Fruit fly (Drosophila melanogaster): ENCODE data around the gene hng3.

hng3 gene

dm6 chr3L:799837-800513 lies 44.7 kb upstream of the hng3 start (continued):
- TF ChIP-seq Eip75B (GFP tag; optimal IDR thresholded peaks at IDR 0.05), result peak; percentile 53
- TF ChIP-seq CG6854 (GFP tag; optimal IDR thresholded peaks at IDR 0.05), result no peak
- TF ChIP-seq net (GFP tag; optimal IDR thresholded peaks at IDR 0.05), result peak; percentile 34
- peak; percentile 56; the same call in 1 of the 2 replicates for TF ChIP-seq CG15336 (GFP tag; IDR thresholded peaks at IDR 0.05)
- TF ChIP-seq Ets21C (GFP tag; optimal IDR thresholded peaks at IDR 0.05), result peak; percentile 57
- no peak for TF ChIP-seq Sox15 (GFP tag; optimal IDR thresholded peaks at IDR 0.05)
- peak; percentile 42; the same call in 1 of the 2 replicates for TF ChIP-seq CG11294 (GFP tag; IDR thresholded peaks at IDR 0.05)
- TF ChIP-seq CG6276 (GFP tag; optimal IDR thresholded peaks at IDR 0.05), result peak; percentile 27
- TF ChIP-seq CG11762 (GFP tag; optimal IDR thresholded peaks at IDR 0.05; ENCODE audit: insufficient read depth), result peak; percentile 5
- TF ChIP-seq Lpt (GFP tag; optimal IDR thresholded peaks at IDR 0.05), result peak; percentile 28
- TF ChIP-seq Smox (GFP tag; optimal IDR thresholded peaks at IDR 0.05), result peak; percentile 71
- TF ChIP-seq spab (GFP tag; optimal IDR thresholded peaks at IDR 0.05), result peak; percentile 44
- TF ChIP-seq cyc (GFP tag; optimal IDR thresholded peaks at IDR 0.05), result peak; percentile 79
- peak; percentile 62 for TF ChIP-seq Blimp-1 (GFP tag; optimal IDR thresholded peaks at IDR 0.05)
- peak; percentile 78 for TF ChIP-seq esn (GFP tag; optimal IDR thresholded peaks at IDR 0.05)
- peak; percentile 70 for TF ChIP-seq CG31627 (GFP tag; optimal IDR thresholded peaks at IDR 0.05)
- no peak for TF ChIP-seq dac (GFP tag; optimal IDR thresholded peaks at IDR 0.05)
- peak; percentile 58 for TF ChIP-seq CG10669 (GFP tag; optimal IDR thresholded peaks at IDR 0.05)

- TF ChIP-seq CG3032 (tag; optimal IDR thresholded peaks at IDR 0.05) (peak; percentile 35), CG15336 (GFP tag; IDR thresholded peaks at IDR 0.05) (peak; percentile 28; the same call in 1 of the 2 replicates), lz (GFP tag; optimal IDR thresholded peaks at IDR 0.05) (no peak), CG6792 (GFP tag; optimal IDR thresholded peaks at IDR 0.05) (no peak), Sox15 (GFP tag; optimal IDR thresholded peaks at IDR 0.05) (no peak), CG4318 (GFP tag; optimal IDR thresholded peaks at IDR 0.05) (no peak), topi (GFP tag; optimal IDR thresholded peaks at IDR 0.05) (peak; percentile 13), CG8119 (GFP tag; IDR thresholded peaks at IDR 0.05) (no peak), esn (GFP tag; optimal IDR thresholded peaks at IDR 0.05) (no peak), CG6163 (GFP tag; IDR thresholded peaks at IDR 0.05) (peak; percentile 58; the same call in 2 of the 3 replicates), CG11294 (GFP tag; IDR thresholded peaks at IDR 0.05) (no peak), Ets96B (tag; optimal IDR thresholded peaks at IDR 0.05) (peak; percentile 68), OdsH (GFP tag; optimal IDR thresholded peaks at IDR 0.05) (no peak), Lpt (GFP tag; optimal IDR thresholded peaks at IDR 0.05) (no peak), CG11902 (GFP tag; optimal IDR thresholded peaks at IDR 0.05) (no peak), spab (GFP tag; optimal IDR thresholded peaks at IDR 0.05) (peak; percentile 32), dsx (GFP tag; optimal IDR thresholded peaks at IDR 0.05; ENCODE audit: poor library complexity, severe bottlenecking) (peak; percentile 51), Eip93F (GFP tag; optimal IDR thresholded peaks at IDR 0.05) (no peak), achi (GFP tag; optimal IDR thresholded peaks at IDR 0.05) (peak; percentile 56), dac (GFP tag; optimal IDR thresholded peaks at IDR 0.05) (no peak), CG6276 (GFP tag; optimal IDR thresholded peaks at IDR 0.05) (peak; percentile 9), CG7368 (GFP tag; optimal IDR thresholded peaks at IDR 0.05) (no peak), CG9139 (GFP tag; optimal IDR thresholded peaks at IDR 0.05) (no peak), CG8319 (GFP tag; optimal IDR thresholded peaks at IDR 0.05) (peak; percentile 2), CG8632 (GFP tag; optimal IDR thresholded peaks at IDR 0.05) (no peak), CG31627 (GFP tag; optimal IDR thresholded peaks at IDR 0.05) (no peak), svp (GFP tag) (peak; percentile 65), fd59A (GFP tag; optimal IDR thresholded peaks at IDR 0.05) (no peak), Ets21C (GFP tag; optimal IDR thresholded peaks at IDR 0.05) (no peak), Eip78C (GFP tag) (peak; percentile 64), cyc (GFP tag; optimal IDR thresholded peaks at IDR 0.05) (no peak), Smox (GFP tag; optimal IDR thresholded peaks at IDR 0.05) (no peak), Met (GFP tag; optimal IDR thresholded peaks at IDR 0.05) (no peak), Sox102F (GFP tag; optimal IDR thresholded peaks at IDR 0.05) (no peak), Hr4 (GFP tag; optimal IDR thresholded peaks at IDR 0.05) (no peak), CG10669 (GFP tag; optimal IDR thresholded peaks at IDR 0.05) (peak; percentile 43), ss (GFP tag; optimal IDR thresholded peaks at IDR 0.05) (peak in 1 of 2 experiments; percentile 36), CG1621 (tag; optimal IDR thresholded peaks at IDR 0.05) (no peak), fkh (GFP tag; optimal IDR thresholded peaks at IDR 0.05) (no peak)
These were observed 41.9 kb upstream of the hng3 start for dm6 chr3L:796926-797802.

All from whole organism, prepupa.